Worm (Caenorhabditis elegans) whole organism, L3 larva: ENCODE measurements around the gene mpst-7.

Experiments used
- ZK546.5 ChIP-seq: sonication (generic microtip); optimal IDR thresholded peaks from 2 replicates; lab custom pipeline; 2017; ENCODE audit warnings: missing biosample characterization, missing genetic modification characterization
- aly-2 ChIP-seq: fragments of 150-350 bp; optimal IDR thresholded peaks from 2 replicates; lab custom pipeline; 2014; ENCODE audit warnings: missing biosample characterization, missing genetic modification characterization
- ama-1 ChIP-seq: fragments of 150-350 bp; optimal IDR thresholded peaks from 2 replicates; lab custom pipeline; 2018
- ceh-16 ChIP-seq: sonication (generic microtip); optimal IDR thresholded peaks from 2 replicates; lab custom pipeline; 2017; ENCODE audit warnings: missing biosample characterization, missing genetic modification characterization
- ceh-82 ChIP-seq: fragments of 150-350 bp; optimal IDR thresholded peaks from 2 replicates; lab custom pipeline; 2014; ENCODE audit warnings: missing biosample characterization, missing genetic modification characterization
- daf-12 ChIP-seq: fragments of 150-350 bp; optimal IDR thresholded peaks from 2 replicates; lab custom pipeline; 2014; ENCODE audit warnings: missing biosample characterization, missing genetic modification reagents, missing genetic modification characterization
- egl-5 ChIP-seq: fragments of 150-350 bp; optimal IDR thresholded peaks from 2 replicates; lab custom pipeline; 2017; ENCODE audit warnings: missing biosample characterization, missing genetic modification reagents, missing genetic modification characterization, inconsistent platforms
- elt-2 ChIP-seq: sonication (generic microtip); optimal IDR thresholded peaks from 2 replicates; lab custom pipeline; 2016; ENCODE audit warnings: missing genetic modification reagents, mild to moderate bottlenecking, missing genetic modification characterization, missing compliant biosample characterization
- elt-3 ChIP-seq, 3 experiments: fragments of 150-350 bp in 1 of 3; sonication (generic microtip) in 2 of 3; optimal IDR thresholded peaks; 2 replicates in 2 of 3; 4 replicates in 1 of 3; lab custom pipeline; 2014 to 2017; ENCODE audit warnings: missing biosample characterization in 3 of 3, missing genetic modification characterization in 3 of 3
- eor-1 ChIP-seq, 2 experiments: fragments of 150-350 bp; optimal IDR thresholded peaks; 2 replicates each; lab custom pipeline; 2014 to 2018; ENCODE audit warnings: missing biosample characterization in 2 of 2, missing genetic modification characterization in 2 of 2
- fkh-10 ChIP-seq: sonication (generic microtip); optimal IDR thresholded peaks from 2 replicates; lab custom pipeline; 2017; ENCODE audit warnings: missing biosample characterization, missing genetic modification reagents, missing genetic modification characterization
- fkh-2 ChIP-seq: fragments of 150-350 bp; optimal IDR thresholded peaks from 2 replicates; lab custom pipeline; 2014; ENCODE audit warnings: missing biosample characterization, missing genetic modification reagents, missing genetic modification characterization
- fos-1 ChIP-seq: fragments of 150-350 bp; optimal IDR thresholded peaks from 2 replicates; lab custom pipeline; 2014; ENCODE audit warnings: missing biosample characterization, missing genetic modification characterization
- lsy-12 ChIP-seq: sonication (generic microtip); optimal IDR thresholded peaks from 2 replicates; lab custom pipeline; 2016; ENCODE audit warnings: mild to moderate bottlenecking, missing genetic modification characterization, missing compliant biosample characterization
- mdl-1 ChIP-seq: fragments of 150-350 bp; optimal IDR thresholded peaks from 2 replicates; lab custom pipeline; 2014; ENCODE audit warnings: missing biosample characterization, missing genetic modification characterization
- mml-1 ChIP-seq: fragments of 150-350 bp; sonication (generic microtip); optimal IDR thresholded peaks from 3 replicates; lab custom pipeline; 2014; ENCODE audit warnings: missing biosample characterization, missing genetic modification characterization
- nfya-1 ChIP-seq: sonication (generic microtip); optimal IDR thresholded peaks from 2 replicates; lab custom pipeline; 2017; ENCODE audit warnings: missing genetic modification characterization, mild to moderate bottlenecking, missing compliant biosample characterization, antibody characterized with exemption, moderate library complexity; ENCODE audit not compliant: insufficient read depth
- nhr-11 ChIP-seq: fragments of 150-350 bp; optimal IDR thresholded peaks from 2 replicates; lab custom pipeline; 2014; ENCODE audit warnings: missing biosample characterization, missing genetic modification characterization
- nhr-25 ChIP-seq: sonication (generic microtip); optimal IDR thresholded peaks from 2 replicates; lab custom pipeline; 2017; ENCODE audit warnings: missing biosample characterization, missing genetic modification characterization
- nhr-28 ChIP-seq: fragments of 150-350 bp; optimal IDR thresholded peaks from 2 replicates; lab custom pipeline; 2014; ENCODE audit warnings: missing biosample characterization, missing genetic modification characterization
- nhr-43 ChIP-seq: sonication (generic microtip); optimal IDR thresholded peaks from 2 replicates; lab custom pipeline; 2016; ENCODE audit warnings: mild to moderate bottlenecking, missing genetic modification characterization, missing compliant biosample characterization; ENCODE audit not compliant: poor library complexity, severe bottlenecking
- nhr-67 ChIP-seq: fragments of 150-350 bp; optimal IDR thresholded peaks from 2 replicates; lab custom pipeline; 2014; ENCODE audit warnings: missing biosample characterization, missing genetic modification characterization
- nhr-76 ChIP-seq: fragments of 150-350 bp; sonication (generic microtip); optimal IDR thresholded peaks from 5 replicates; lab custom pipeline; 2014; ENCODE audit warnings: missing biosample characterization, missing genetic modification characterization
- nhr-77 ChIP-seq: fragments of 150-350 bp; optimal IDR thresholded peaks from 2 replicates; lab custom pipeline; 2014; ENCODE audit warnings: missing biosample characterization, missing genetic modification characterization
- pha-4 ChIP-seq: fragments of 150-350 bp; optimal IDR thresholded peaks from 2 replicates; lab custom pipeline; 2014; ENCODE audit warnings: missing biosample characterization, missing genetic modification reagents, missing genetic modification characterization
- pqm-1 ChIP-seq: fragments of 150-350 bp; optimal IDR thresholded peaks from 2 replicates; lab custom pipeline; 2017; ENCODE audit warnings: missing biosample characterization, missing genetic modification characterization, inconsistent platforms
- sea-2 ChIP-seq: fragments of 150-350 bp; sonication (generic microtip); optimal IDR thresholded peaks from 4 replicates; lab custom pipeline; 2014; ENCODE audit warnings: missing biosample characterization, missing genetic modification reagents, missing genetic modification characterization
- tbx-2 ChIP-seq: sonication (generic microtip); optimal IDR thresholded peaks from 2 replicates; lab custom pipeline; 2016; ENCODE audit warnings: mild to moderate bottlenecking, missing genetic modification characterization, missing compliant biosample characterization
- unc-39 ChIP-seq: sonication (generic microtip); optimal IDR thresholded peaks from 4 replicates; lab custom pipeline; 2017; ENCODE audit warnings: missing biosample characterization, missing genetic modification characterization
- ztf-11 ChIP-seq: fragments of 150-350 bp; optimal IDR thresholded peaks from 2 replicates; lab custom pipeline; 2014; ENCODE audit warnings: missing biosample characterization, missing genetic modification characterization
- ztf-4 ChIP-seq: fragments of 150-350 bp; optimal IDR thresholded peaks from 2 replicates; lab custom pipeline; 2014; ENCODE audit warnings: missing biosample characterization, missing genetic modification characterization

The mpst-7 gene

DNA sequence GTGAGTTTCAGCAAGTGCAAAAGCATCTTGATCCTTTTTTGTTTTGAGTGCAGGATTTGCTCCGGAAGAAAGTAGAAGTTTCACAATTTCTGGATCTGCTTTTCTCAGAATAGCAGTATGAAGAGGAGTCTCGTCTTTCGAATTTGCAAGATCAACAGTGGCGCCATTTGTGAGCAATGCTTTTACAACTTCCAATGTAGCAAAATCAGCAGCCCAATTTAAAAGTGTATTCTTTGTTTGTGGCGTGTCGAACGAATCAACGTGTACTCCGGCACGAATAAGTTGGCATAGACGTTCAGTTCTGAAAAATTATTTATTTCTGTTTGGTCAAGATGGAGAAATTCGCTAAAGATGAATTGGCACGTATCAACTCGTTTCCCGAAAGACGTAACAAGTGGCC lies 11.3 kb downstream of the mpst-7 start, which contains the start of gene T16G1.13:
T16G1.13 (plus strand) TSS at position 301 of the 400 bp plus-strand sequence.
- no peak for TF ChIP-seq fos-1
- TF ChIP-seq lsy-12 (tag; lab: Kevin White, UChicago): no peak
- TF ChIP-seq nhr-76 (tag; lab: Kevin White, UChicago): no peak
- TF ChIP-seq eor-1 (tag; optimal IDR thresholded peaks at IDR 0.05; lab: Kevin White, UChicago): no peak
- no peak for TF ChIP-seq pha-4 (tag; lab: Kevin White, UChicago)
- no peak for TF ChIP-seq ztf-11
- TF ChIP-seq nhr-43 (tag; lab: Kevin White, UChicago): no peak
- TF ChIP-seq egl-5 (tag; lab: Kevin White, UChicago): no peak
- no peak for TF ChIP-seq pqm-1 (tag; lab: Kevin White, UChicago)
- TF ChIP-seq tbx-2 (tag; lab: Kevin White, UChicago): no peak

DNA sequence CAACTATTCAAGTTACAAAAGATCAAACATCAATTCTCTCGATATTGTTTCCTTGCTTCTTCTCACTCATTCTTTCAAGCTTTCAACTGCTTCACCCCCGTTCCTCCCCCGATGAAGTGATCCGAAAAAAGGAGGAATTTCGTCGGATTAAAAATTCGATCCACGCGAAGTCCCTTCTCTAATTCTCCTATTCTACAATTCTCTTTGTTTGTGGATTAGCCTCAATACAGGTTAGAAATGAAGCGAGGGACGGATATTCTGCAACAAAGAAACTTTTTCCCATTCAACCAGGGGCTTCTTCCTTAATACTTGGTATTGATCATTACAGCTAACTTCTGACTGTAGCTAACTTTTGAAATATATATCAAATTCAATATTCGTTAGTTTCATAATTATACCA lies 16.2 kb downstream of the mpst-7 start, which contains the start of gene grl-2:
grl-2 (plus strand) TSS at position 301 of the 400 bp plus-strand sequence.
- no peak for TF ChIP-seq nhr-76 (tag; lab: Kevin White, UChicago)
- no peak for TF ChIP-seq fkh-10 (GFP tag; lab: Kevin White, UChicago)
- TF ChIP-seq ceh-16 (tag; lab: Kevin White, UChicago): no peak
- no peak for TF ChIP-seq daf-12 (tag; lab: Kevin White, UChicago)
- TF ChIP-seq nhr-11 (tag; lab: Kevin White, UChicago): no peak
- no peak for TF ChIP-seq unc-39 (tag; lab: Kevin White, UChicago)

DNA sequence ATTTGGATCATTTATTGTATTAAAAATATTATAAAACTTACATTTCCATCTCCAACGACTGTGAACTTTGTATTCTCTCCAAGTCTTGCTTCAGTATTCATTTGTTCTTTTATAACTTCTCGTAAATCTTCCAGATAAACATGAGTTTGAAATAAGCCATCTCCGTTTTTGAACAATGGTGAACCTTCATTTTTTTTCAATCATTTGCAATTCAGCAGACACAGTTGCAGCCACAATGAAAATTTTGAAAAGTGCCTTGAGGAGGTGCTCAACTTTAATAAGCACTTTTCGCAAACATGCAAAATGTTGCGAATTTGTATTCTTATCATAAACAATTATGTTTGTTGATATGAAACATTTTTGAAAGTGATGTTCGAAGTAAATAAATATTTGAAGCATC lies 16.7 kb downstream of the mpst-7 start, which contains the start of gene T16G1.3:
T16G1.3 (minus strand) TSS at position 101 of the 400 bp plus-strand sequence.
- TF ChIP-seq elt-2 (no peak), aly-2 (tag; lab: Kevin White, UChicago) (no peak), elt-3 (tag; optimal IDR thresholded peaks at IDR 0.05; lab: Kevin White, UChicago) (no peak), pqm-1 (tag; lab: Kevin White, UChicago) (no peak), unc-39 (tag; lab: Kevin White, UChicago) (no peak), mml-1 (no peak), ztf-11 (no peak), ceh-82 (no peak), nhr-67 (tag; lab: Kevin White, UChicago) (no peak), nhr-28 (tag; lab: Kevin White, UChicago) (no peak), mdl-1 (tag; lab: Kevin White, UChicago) (no peak), nfya-1 (tag; lab: Kevin White, UChicago) (no peak), ZK546.5 (tag; lab: Kevin White, UChicago) (no peak), ztf-4 (tag; lab: Kevin White, UChicago) (no peak), sea-2 (no peak), pha-4 (tag; lab: Kevin White, UChicago) (no peak), fkh-2 (tag; lab: Kevin White, UChicago) (no peak), fos-1 (no peak)

DNA sequence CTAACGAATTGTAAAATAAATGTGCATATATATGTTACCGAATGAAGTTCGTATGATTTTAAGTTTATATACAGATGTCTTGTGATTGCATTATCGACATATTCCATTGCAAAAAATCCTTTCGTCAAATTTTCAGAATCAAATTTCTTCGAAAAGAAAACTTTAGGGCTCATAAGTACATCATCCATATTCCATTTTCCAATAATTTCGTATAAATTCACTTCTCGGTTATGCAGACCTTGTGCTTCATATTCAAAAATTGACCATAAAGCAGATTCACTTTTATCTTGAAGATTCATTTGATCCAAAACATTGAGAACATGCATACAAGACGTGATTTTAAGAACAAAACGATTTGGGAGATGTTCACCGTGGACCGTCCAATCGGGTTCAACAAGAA lies 17.5 kb downstream of the mpst-7 start:
- TF ChIP-seq sea-2: no peak
- no peak for TF ChIP-seq nhr-77 (tag; lab: Kevin White, UChicago)
- no peak for TF ChIP-seq fkh-2 (tag; lab: Kevin White, UChicago)
- no peak for TF ChIP-seq nhr-25 (tag; lab: Kevin White, UChicago)
- TF ChIP-seq ama-1 (lab: Kevin White, UChicago): no peak
- no peak for TF ChIP-seq fos-1
- no peak for TF ChIP-seq nhr-11 (tag; lab: Kevin White, UChicago)

DNA sequence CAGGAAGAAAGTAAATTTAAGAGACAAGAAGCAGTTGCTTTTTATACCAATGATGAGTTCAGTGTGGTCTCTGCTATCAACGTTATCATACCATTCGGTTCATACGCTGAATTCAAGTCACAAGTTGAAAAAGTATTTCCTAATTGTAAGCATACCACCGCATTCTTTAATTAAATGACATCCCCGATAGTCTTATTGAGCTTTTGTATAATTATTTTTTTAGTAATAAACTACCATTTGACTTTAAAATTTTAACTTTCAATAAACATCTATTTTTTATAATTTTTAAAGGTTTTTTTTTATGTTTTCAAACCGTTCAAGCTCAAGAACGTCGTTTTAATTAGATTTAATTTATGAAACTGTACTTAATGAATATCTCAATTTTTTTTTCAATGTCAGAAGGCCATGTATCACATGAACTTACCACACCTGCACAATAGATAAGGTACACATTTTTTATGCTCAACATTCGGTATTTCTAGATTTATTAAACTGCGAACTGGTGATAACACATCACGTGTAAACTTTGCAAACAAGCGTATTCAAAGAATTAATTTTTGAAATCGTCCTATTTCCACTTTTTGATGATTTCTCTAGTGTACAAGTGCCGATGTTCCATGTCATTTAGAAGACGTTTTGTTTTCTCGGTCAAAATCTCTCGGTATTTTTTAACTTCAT lies 19.0 kb downstream of the mpst-7 start, which contains the start of gene T16G1.4:
T16G1.4 (minus strand) TSS at position 51 of the 678 bp plus-strand sequence.
- TF ChIP-seq pqm-1 (tag; lab: Kevin White, UChicago): peak; percentile 32
- peak; percentile 73 for TF ChIP-seq elt-2
- peak; percentile 2 for TF ChIP-seq pha-4 (tag; lab: Kevin White, UChicago)
- TF ChIP-seq mdl-1 (tag; lab: Kevin White, UChicago): no peak
- TF ChIP-seq, all 47 proteins: peak for 3
